Fruit fly (Drosophila melanogaster): ENCODE results near the gene Spn77Bb.

Gene Spn77Bb

DNA sequence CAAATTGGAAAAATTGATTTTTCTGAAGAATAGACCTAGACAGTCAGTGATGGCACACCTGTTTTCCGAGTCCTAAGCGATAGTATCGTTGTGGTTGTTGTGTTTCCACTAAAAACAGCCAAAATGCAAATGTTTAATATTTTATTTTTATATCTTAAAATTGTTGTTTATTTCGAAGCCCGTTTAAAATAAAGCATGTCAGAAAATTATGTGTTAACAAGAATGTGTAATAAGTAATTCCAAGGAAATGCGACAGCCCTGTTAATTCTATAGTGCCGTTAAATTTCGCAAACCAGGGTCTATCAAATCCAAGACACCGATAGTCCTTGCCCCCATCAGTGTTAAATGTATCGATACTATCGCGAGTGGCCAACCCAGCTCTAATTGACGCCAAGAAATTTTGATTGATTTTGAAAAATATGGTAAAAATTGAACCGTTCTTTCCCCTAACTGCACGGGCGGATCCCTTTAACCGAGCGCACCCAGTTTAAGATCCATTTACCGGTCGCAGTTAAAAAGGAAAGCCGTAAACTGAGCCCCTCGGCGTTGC lies 18.6 kb upstream of the Spn77Bb start, which contains the start of gene Pex23 (continued):
- TF ChIP-seq fd64A (GFP tag; optimal IDR thresholded peaks at IDR 0.05) (no peak), Hey (tag; optimal IDR thresholded peaks at IDR 0.05) (peak; percentile 4), CG15514 (GFP tag; optimal IDR thresholded peaks at IDR 0.05) (peak; percentile 97), CG7928 (GFP tag; optimal IDR thresholded peaks at IDR 0.05) (peak; percentile 88), CG14710 (tag; optimal IDR thresholded peaks at IDR 0.05) (peak; percentile 91), CG3726 (GFP tag; IDR thresholded peaks at IDR 0.05) (0 out of 3 replicates have a peak, but pooled peaks have one; percentile 53), CG5245 (GFP tag; optimal IDR thresholded peaks at IDR 0.05) (peak; percentile 62), CG4730 (GFP tag; IDR thresholded peaks at IDR 0.05) (peak; percentile 70), ro (GFP tag; IDR thresholded peaks at IDR 0.05) (peak; percentile 47; the same call in 1 of the 2 replicates), tin (GFP tag; optimal IDR thresholded peaks at IDR 0.05) (peak; percentile 82), CG12071 (GFP tag; optimal IDR thresholded peaks at IDR 0.05) (no peak), lbe (GFP tag; optimal IDR thresholded peaks at IDR 0.05) (peak; percentile 81), CG6683 (GFP tag; optimal IDR thresholded peaks at IDR 0.05) (peak; percentile 54), tna (GFP tag; IDR thresholded peaks at IDR 0.05; ENCODE audit: partially characterized antibody) (peak; percentile 90), klu (GFP tag; IDR thresholded peaks at IDR 0.05) (peak; percentile 75), bowl (GFP tag; IDR thresholded peaks at IDR 0.05) (no peak), ERR (GFP tag; optimal IDR thresholded peaks at IDR 0.05) (peak; percentile 32), CG1792 (GFP tag; optimal IDR thresholded peaks at IDR 0.05) (peak; percentile 51), CG2678 (tag; optimal IDR thresholded peaks at IDR 0.05) (no peak), CG6813 (GFP tag; optimal IDR thresholded peaks at IDR 0.05) (peak; percentile 20), CG6765 (GFP tag; optimal IDR thresholded peaks at IDR 0.05) (peak; percentile 39), Ada2b (GFP tag; IDR thresholded peaks at IDR 0.05) (peak; percentile 80), trh (GFP tag; optimal IDR thresholded peaks at IDR 0.05) (peak; percentile 54), Deaf1 (tag; optimal IDR thresholded peaks at IDR 0.05) (peak; percentile 65), CG13123 (GFP tag; optimal IDR thresholded peaks at IDR 0.05) (peak; percentile 81), CG12155 (GFP tag; optimal IDR thresholded peaks at IDR 0.05) (peak; percentile 85), CG31441 (GFP tag; IDR thresholded peaks at IDR 0.05) (peak; percentile 82), bsh (GFP tag; optimal IDR thresholded peaks at IDR 0.05) (peak in 1 of 2 experiments; percentile 80), Fer1 (GFP tag; optimal IDR thresholded peaks at IDR 0.05) (peak; percentile 69), CG10431 (GFP tag; optimal IDR thresholded peaks at IDR 0.05) (peak; percentile 39), CG12744 (GFP tag; optimal IDR thresholded peaks at IDR 0.05) (peak; percentile 17), Dbx (GFP tag; IDR thresholded peaks at IDR 0.05) (peak; percentile 79), CG12659 (GFP tag; optimal IDR thresholded peaks at IDR 0.05) (peak; percentile 91), vvl (GFP tag; IDR thresholded peaks at IDR 0.05) (peak; percentile 92), Mes4 (GFP tag; optimal IDR thresholded peaks at IDR 0.05) (peak; percentile 43), NC2β (GFP tag; optimal IDR thresholded peaks at IDR 0.05) (peak; percentile 53), CG9727 (GFP tag; optimal IDR thresholded peaks at IDR 0.05) (peak; percentile 86), CG8388 (GFP tag; optimal IDR thresholded peaks at IDR 0.05) (peak; percentile 74), CHES-1-like (GFP tag; optimal IDR thresholded peaks at IDR 0.05) (peak; percentile 75), HmgZ (tag; optimal IDR thresholded peaks at IDR 0.05) (peak; percentile 86), H15 (GFP tag; IDR thresholded peaks at IDR 0.05) (peak; percentile 70; the same call in 2 of the 3 replicates), h (optimal IDR thresholded peaks at IDR 0.05) (no peak), vfl (GFP tag; optimal IDR thresholded peaks at IDR 0.05) (peak; percentile 65), CG4617 (GFP tag; optimal IDR thresholded peaks at IDR 0.05; ENCODE audit: borderline replicate concordance) (peak; percentile 93), CG3163 (GFP tag; optimal IDR thresholded peaks at IDR 0.05) (peak; percentile 2), CG3847 (GFP tag; IDR thresholded peaks at IDR 0.05) (peak; percentile 82), gsb (GFP tag; IDR thresholded peaks at IDR 0.05) (no peak), CG18011 (GFP tag; optimal IDR thresholded peaks at IDR 0.05) (peak; percentile 59), odd (GFP tag; optimal IDR thresholded peaks at IDR 0.05) (no peak), CG10321 (GFP tag; IDR thresholded peaks at IDR 0.05) (peak; percentile 58), luna (GFP tag; optimal IDR thresholded peaks at IDR 0.05) (peak; percentile 63)
